Fruit fly (Drosophila melanogaster): ENCODE measurements around the gene CG44002.

The CG44002 gene

DNA sequence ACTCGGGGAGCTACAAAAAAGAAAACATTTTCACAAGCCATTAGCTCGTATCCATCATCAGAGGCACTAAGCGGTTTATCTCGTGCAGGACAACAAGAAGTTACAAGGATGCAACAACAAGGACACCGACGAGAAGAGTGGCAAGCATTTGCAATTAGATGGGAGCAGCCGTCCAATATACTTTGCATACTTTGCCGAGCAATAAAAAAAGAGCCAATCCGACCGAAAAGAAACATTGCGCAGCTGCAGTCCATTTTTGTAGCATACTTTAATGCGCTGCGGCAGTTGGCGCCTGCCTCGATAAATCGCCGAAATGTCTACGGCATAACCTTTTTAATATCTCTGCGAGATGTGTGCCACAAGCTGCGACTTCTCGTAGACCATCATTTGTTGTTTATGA lies 39.3 kb downstream of the CG44002 start:
- TF ChIP-seq h (optimal IDR thresholded peaks at IDR 0.05) = no peak

DNA sequence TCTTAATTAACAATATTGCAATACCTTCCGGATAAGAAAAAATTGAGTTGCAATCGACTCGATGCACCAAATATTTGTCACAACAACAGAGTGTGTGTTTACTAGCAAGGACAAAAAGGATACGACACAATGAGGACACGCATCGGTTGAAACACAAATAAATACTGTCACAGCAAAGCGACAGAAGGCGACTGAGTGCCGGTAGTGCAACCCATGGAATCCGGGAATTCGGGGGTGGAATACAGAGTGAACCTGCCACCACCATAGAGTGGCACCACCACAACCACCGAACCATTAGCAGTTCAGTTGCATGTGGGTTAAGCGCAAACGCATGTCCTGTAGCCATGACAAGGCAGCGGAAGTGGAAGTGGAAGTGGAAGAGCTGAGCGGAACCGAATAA lies 40.5 kb downstream of the CG44002 start:
- TF ChIP-seq Sin3A (optimal IDR thresholded peaks at IDR 0.05) (no peak), h (optimal IDR thresholded peaks at IDR 0.05) (no peak), Myc (optimal IDR thresholded peaks at IDR 0.05) (no peak), psq (optimal IDR thresholded peaks at IDR 0.05) (no peak), ttk (optimal IDR thresholded peaks at IDR 0.05) (no peak), insv (optimal IDR thresholded peaks at IDR 0.05) (no peak)

dm6 chr2L:3128335-3128734 lies 42.6 kb downstream of the CG44002 start, which contains the start of gene CG15403:
CG15403 (plus strand) TSS chr2L:3128635.
- TF ChIP-seq h (optimal IDR thresholded peaks at IDR 0.05) (no peak), Sin3A (optimal IDR thresholded peaks at IDR 0.05) (no peak)

dm6 chr2L:3127813-3128212 lies 43.1 kb downstream of the CG44002 start:
- TF ChIP-seq insv (optimal IDR thresholded peaks at IDR 0.05) = no peak
- TF ChIP-seq h (optimal IDR thresholded peaks at IDR 0.05) = no peak
- no peak for TF ChIP-seq ttk (optimal IDR thresholded peaks at IDR 0.05)
- TF ChIP-seq psq (optimal IDR thresholded peaks at IDR 0.05) = no peak
- TF ChIP-seq Sin3A (optimal IDR thresholded peaks at IDR 0.05) = no peak
- TF ChIP-seq Myc (optimal IDR thresholded peaks at IDR 0.05) = no peak

dm6 chr2L:3124500-3124977 lies 46.4 kb downstream of the CG44002 start:
- TF ChIP-seq ttk (optimal IDR thresholded peaks at IDR 0.05) (no peak), insv (optimal IDR thresholded peaks at IDR 0.05) (no peak), h (optimal IDR thresholded peaks at IDR 0.05) (no peak), Myc (optimal IDR thresholded peaks at IDR 0.05) (no peak), Sin3A (optimal IDR thresholded peaks at IDR 0.05) (no peak), psq (optimal IDR thresholded peaks at IDR 0.05) (no peak)

dm6 chr2L:3123562-3124345 lies 47.1 kb downstream of the CG44002 start:
- TF ChIP-seq insv (optimal IDR thresholded peaks at IDR 0.05) (no peak), Sin3A (optimal IDR thresholded peaks at IDR 0.05) (no peak), h (optimal IDR thresholded peaks at IDR 0.05) (no peak), ttk (optimal IDR thresholded peaks at IDR 0.05) (no peak), Myc (optimal IDR thresholded peaks at IDR 0.05) (no peak), psq (optimal IDR thresholded peaks at IDR 0.05) (no peak)

dm6 chr2L:3122216-3122615 lies 48.7 kb downstream of the CG44002 start:
- TF ChIP-seq insv (optimal IDR thresholded peaks at IDR 0.05) (no peak), ttk (optimal IDR thresholded peaks at IDR 0.05) (no peak), psq (optimal IDR thresholded peaks at IDR 0.05) (no peak), Sin3A (optimal IDR thresholded peaks at IDR 0.05) (no peak), h (optimal IDR thresholded peaks at IDR 0.05) (no peak), Myc (optimal IDR thresholded peaks at IDR 0.05) (no peak)

dm6 chr2L:3121745-3122144 lies 49.1 kb downstream of the CG44002 start:
- no peak for TF ChIP-seq Myc (optimal IDR thresholded peaks at IDR 0.05)

DNA sequence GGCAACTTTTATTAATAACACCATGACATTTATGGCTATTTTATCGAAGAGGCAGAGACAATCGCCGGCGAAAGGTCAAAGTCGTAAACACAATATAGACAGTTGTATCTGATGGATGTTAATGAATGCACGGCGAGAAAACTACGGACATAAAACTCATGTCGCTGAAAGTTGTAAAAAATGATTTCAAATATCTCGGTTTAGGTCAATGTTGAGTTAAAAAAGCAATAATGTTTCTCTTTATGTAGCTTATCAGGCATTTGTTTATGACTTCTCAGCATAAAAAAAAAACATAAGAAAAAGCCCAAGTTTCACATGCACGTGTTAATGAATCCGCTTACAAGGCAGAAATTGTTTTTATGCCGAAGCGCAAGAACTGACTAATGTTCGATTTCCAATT lies 49.6 kb downstream of the CG44002 start:
- TF ChIP-seq ttk (optimal IDR thresholded peaks at IDR 0.05) = no peak
- TF ChIP-seq h (optimal IDR thresholded peaks at IDR 0.05) = no peak
- TF ChIP-seq insv (optimal IDR thresholded peaks at IDR 0.05) = no peak
- no peak for TF ChIP-seq psq (optimal IDR thresholded peaks at IDR 0.05)
- no peak for TF ChIP-seq Sin3A (optimal IDR thresholded peaks at IDR 0.05)
- no peak for TF ChIP-seq Myc (optimal IDR thresholded peaks at IDR 0.05)

DNA sequence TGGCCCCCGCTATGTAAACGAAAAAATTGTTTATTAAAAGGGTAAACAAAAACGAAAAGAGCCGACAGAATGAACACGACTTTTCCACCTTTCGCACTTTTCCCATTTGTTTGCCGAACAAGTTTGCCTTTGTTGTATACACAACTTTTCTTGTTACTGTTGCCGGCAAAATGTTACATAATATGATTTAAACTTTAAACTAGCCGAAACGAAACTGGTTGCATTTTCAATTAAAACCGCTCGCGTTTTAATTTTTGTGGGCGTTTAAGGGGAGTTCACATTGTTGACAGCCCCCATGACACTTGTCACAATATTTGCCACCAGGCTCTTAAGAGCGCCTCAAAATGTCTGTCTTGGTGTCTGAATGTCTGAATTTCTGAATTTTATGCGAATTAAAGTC lies 50.1 kb downstream of the CG44002 start:
- TF ChIP-seq Myc (optimal IDR thresholded peaks at IDR 0.05) (no peak), h (optimal IDR thresholded peaks at IDR 0.05) (no peak), Sin3A (optimal IDR thresholded peaks at IDR 0.05) (no peak), psq (optimal IDR thresholded peaks at IDR 0.05) (no peak), insv (optimal IDR thresholded peaks at IDR 0.05) (no peak), ttk (optimal IDR thresholded peaks at IDR 0.05) (no peak)
